Worm (Caenorhabditis elegans) whole organism, midembryonic: ENCODE measurements around the gene fdgt-1.
"Not testable (repeated sequence)": the region's sequence is repeated elsewhere in the genome, so short reads cannot be mapped to it uniquely, and the experiment has no call there.

Source experiments
- T22C8.4 ChIP-seq: fragments of 200-800 bp; sonication (Bioruptor generic); IDR thresholded peaks from 2 replicates; pipeline ENCODE4 v1.3.6; 2022; ENCODE audit warnings: missing genetic modification characterization, missing compliant biosample characterization
- cog-1 ChIP-seq: sonication (generic microtip); optimal IDR thresholded peaks from 2 replicates; lab custom pipeline; 2016; ENCODE audit warnings: missing genetic modification characterization, missing compliant biosample characterization
- flt-1 ChIP-seq: fragments of 200-800 bp; sonication (Bioruptor generic); IDR thresholded peaks from 2 replicates; pipeline ENCODE4 v1.3.6; 2022; ENCODE audit warnings: missing genetic modification characterization, missing compliant biosample characterization
- klf-2 ChIP-seq: fragments of 200-800 bp; sonication (Bioruptor generic); conservative IDR thresholded peaks from 2 replicates; pipeline ENCODE4 v1.3.6; 2022; ENCODE audit warnings: missing genetic modification reagents, missing genetic modification characterization, missing compliant biosample characterization
- med-1 ChIP-seq: sonication (generic microtip); optimal IDR thresholded peaks from 2 replicates; lab custom pipeline; 2017; ENCODE audit warnings: missing genetic modification characterization, mild to moderate bottlenecking, missing compliant biosample characterization, antibody characterized with exemption, missing genetic modification reagents; ENCODE audit not compliant: insufficient read depth
- ref-1 ChIP-seq: fragments of 200-800 bp; sonication (Bioruptor generic); conservative IDR thresholded peaks from 2 replicates; pipeline ENCODE4 v1.3.6; 2022; ENCODE audit warnings: missing genetic modification reagents, missing genetic modification characterization, missing compliant biosample characterization
- tab-1 ChIP-seq: fragments of 200-800 bp; sonication (Bioruptor generic); IDR thresholded peaks from 2 replicates; pipeline ENCODE4 v1.3.6; 2022; ENCODE audit warnings: missing genetic modification characterization, missing compliant biosample characterization
- ztf-23 ChIP-seq: fragments of 200-800 bp; sonication (Bioruptor generic); IDR thresholded peaks from 2 replicates; pipeline ENCODE4 v1.3.6; 2022; ENCODE audit warnings: missing genetic modification reagents, missing genetic modification characterization, missing compliant biosample characterization
- ztf-29 ChIP-seq: fragments of 200-800 bp; sonication (Bioruptor generic); IDR thresholded peaks from 2 replicates; pipeline ENCODE4 v1.3.6; 2022; ENCODE audit warnings: missing genetic modification reagents, missing genetic modification characterization, missing compliant biosample characterization

The fdgt-1 gene

DNA sequence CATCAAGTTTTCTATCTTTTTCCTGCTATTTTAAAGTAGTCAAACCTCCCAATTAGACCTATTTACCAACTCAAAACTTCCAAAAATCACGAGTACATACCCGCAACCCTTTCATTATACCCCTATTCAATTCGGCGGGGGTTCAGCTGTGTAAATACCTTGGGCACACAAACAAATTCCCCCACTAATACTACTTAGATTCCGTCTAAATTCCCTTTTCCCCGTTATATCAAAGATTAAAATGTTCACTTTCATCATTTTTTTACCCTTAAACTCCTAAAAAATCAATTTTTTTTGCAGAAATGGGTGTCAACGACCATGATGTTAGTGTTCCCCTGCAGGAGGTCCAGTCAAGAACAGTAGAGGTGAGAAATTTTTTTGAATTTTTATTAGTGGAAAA, at the start of gene fdgt-1:
fdgt-1 (plus strand) TSS at position 301 of the 400 bp plus-strand sequence.
- TF ChIP-seq flt-1, result no peak
- TF ChIP-seq tab-1 (GFP tag; lab: Robert Waterston, UW), result no peak
- no peak for TF ChIP-seq klf-2 (GFP tag; lab: Robert Waterston, UW)
- TF ChIP-seq ref-1 (GFP tag; lab: Robert Waterston, UW), result no peak
- TF ChIP-seq med-1 (GFP tag; lab: Kevin White, UChicago), result no peak
- no peak for TF ChIP-seq T22C8.4 (GFP tag; lab: Robert Waterston, UW)

DNA sequence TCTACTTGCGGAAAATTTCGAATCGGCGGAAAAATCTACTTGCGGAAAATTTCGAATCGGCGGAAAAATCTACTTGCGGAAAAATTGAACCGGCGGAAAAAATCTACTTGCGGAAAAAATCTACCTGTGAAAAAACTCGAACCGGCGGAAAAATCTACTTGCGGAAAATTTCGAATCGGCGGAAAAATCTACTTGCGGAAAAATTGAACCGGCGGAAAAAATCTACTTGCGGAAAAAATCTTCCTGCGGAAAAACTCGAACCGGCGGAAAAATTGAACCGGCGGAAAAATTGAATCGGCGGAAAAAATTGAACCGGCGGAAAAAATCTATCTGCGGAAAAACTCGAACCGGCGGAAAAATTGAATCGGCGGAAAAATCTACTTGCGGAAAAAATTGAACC, 46.6 kb upstream of the fdgt-1 start:
- peak; percentile 79; the same call in 1 of the 2 replicates for TF ChIP-seq tab-1 (GFP tag; lab: Robert Waterston, UW)
- peak; percentile 63 for TF ChIP-seq ref-1 (GFP tag; lab: Robert Waterston, UW)
- TF ChIP-seq flt-1, result peak; percentile 70
- peak; percentile 62 for TF ChIP-seq klf-2 (GFP tag; lab: Robert Waterston, UW)
- peak; percentile 64; the same call in 1 of the 2 replicates for TF ChIP-seq ztf-23 (GFP tag; lab: Robert Waterston, UW)

- TF ChIP-seq cog-1 (tag; lab: Kevin White, UChicago), result no peak
- TF ChIP-seq flt-1, result no peak
- no peak for TF ChIP-seq klf-2 (GFP tag; lab: Robert Waterston, UW)
- no peak for TF ChIP-seq ztf-23 (GFP tag; lab: Robert Waterston, UW)
- no peak for TF ChIP-seq med-1 (GFP tag; lab: Kevin White, UChicago)
- TF ChIP-seq tab-1 (GFP tag; lab: Robert Waterston, UW), result no peak
- no peak for TF ChIP-seq ztf-29 (GFP tag; lab: Robert Waterston, UW)
- TF ChIP-seq ref-1 (GFP tag; lab: Robert Waterston, UW), result no peak
- no peak for TF ChIP-seq T22C8.4 (GFP tag; lab: Robert Waterston, UW)
Observed at ce11 chrII:1466448-1466847, 37.9 kb upstream of the fdgt-1 start, which contains the start of gene Y51H7C.13. Gene Y51H7C.13 (minus strand): TSS chrII:1466548.

DNA sequence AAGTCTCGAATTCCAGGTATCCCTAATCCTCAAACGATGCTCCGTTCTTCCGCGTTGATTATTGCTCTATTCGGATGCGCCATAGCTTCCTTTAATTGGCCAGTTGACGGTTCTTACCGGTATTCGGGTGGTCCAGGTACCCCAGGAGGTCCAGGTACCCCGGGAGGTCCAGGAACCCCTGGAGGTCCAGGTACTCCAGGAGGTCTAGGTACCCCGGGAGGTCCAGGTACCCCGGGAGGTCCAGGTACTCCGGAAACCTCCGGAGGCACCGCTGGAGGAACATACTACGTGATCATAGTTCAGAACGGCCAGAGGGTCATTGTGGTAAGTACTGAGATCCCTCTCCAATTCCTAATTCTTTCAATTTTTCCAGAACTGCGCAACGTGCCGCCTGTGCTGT, 36.7 kb upstream of the fdgt-1 start, which contains the start of gene Y51H7C.1:
Y51H7C.1 (plus strand) TSS at position 17 of the 400 bp plus-strand sequence.
- not testable (repeated sequence) for TF ChIP-seq klf-2, T22C8.4, ztf-29 (GFP tag; lab: Robert Waterston, UW)

DNA sequence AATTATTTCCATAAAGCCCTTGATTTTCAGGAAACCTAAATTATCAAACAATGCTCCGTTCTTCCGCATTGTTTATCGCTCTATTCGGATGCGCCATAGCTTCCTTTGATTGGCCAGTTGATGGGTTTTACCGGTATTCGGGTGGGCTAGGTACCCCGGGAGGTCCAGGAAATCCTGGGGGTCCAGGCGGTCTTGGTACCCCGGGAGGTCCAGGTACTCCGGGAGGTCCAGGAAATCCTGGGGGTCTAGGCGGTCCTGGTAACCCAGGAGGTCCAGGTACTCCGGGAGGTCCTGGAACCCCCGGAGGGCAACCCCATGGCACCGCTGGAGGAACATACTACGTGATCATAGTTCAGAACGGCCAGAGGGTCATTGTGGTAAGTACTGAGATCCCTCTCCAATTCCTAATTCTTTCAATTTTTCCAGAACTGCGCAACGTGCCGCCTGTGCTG, 33.8 kb upstream of the fdgt-1 start, which contains the start of gene H17B01.2:
H17B01.2 (plus strand) TSS at position 51 of the 452 bp plus-strand sequence.
- TF ChIP-seq T22C8.4 (GFP tag; lab: Robert Waterston, UW), result no peak
- TF ChIP-seq cog-1 (tag; lab: Kevin White, UChicago), result no peak
- TF ChIP-seq med-1 (GFP tag; lab: Kevin White, UChicago), result no peak
- TF ChIP-seq klf-2 (GFP tag; lab: Robert Waterston, UW), result no peak
- TF ChIP-seq tab-1 (GFP tag; lab: Robert Waterston, UW), result no peak
- TF ChIP-seq ztf-23 (GFP tag; lab: Robert Waterston, UW), result no peak
- TF ChIP-seq flt-1, result no peak
- TF ChIP-seq ztf-29 (GFP tag; lab: Robert Waterston, UW), result no peak
- TF ChIP-seq ref-1 (GFP tag; lab: Robert Waterston, UW), result no peak

ce11 chrII:1473481-1473880, 30.9 kb upstream of the fdgt-1 start, which contains the start of gene H17B01.5:
Gene H17B01.5 (minus strand): TSS chrII:1473581.
- no peak for TF ChIP-seq klf-2 (GFP tag; lab: Robert Waterston, UW)
- TF ChIP-seq med-1 (GFP tag; lab: Kevin White, UChicago), result no peak
- TF ChIP-seq ztf-23 (GFP tag; lab: Robert Waterston, UW), result no peak
- TF ChIP-seq flt-1, result no peak
- no peak for TF ChIP-seq cog-1 (tag; lab: Kevin White, UChicago)
- TF ChIP-seq tab-1 (GFP tag; lab: Robert Waterston, UW), result no peak
- no peak for TF ChIP-seq ztf-29 (GFP tag; lab: Robert Waterston, UW)
- no peak for TF ChIP-seq T22C8.4 (GFP tag; lab: Robert Waterston, UW)

- no peak for TF ChIP-seq ztf-23 (GFP tag; lab: Robert Waterston, UW)
Observed at ce11 chrII:1474807-1475206, 29.6 kb upstream of the fdgt-1 start.

DNA sequence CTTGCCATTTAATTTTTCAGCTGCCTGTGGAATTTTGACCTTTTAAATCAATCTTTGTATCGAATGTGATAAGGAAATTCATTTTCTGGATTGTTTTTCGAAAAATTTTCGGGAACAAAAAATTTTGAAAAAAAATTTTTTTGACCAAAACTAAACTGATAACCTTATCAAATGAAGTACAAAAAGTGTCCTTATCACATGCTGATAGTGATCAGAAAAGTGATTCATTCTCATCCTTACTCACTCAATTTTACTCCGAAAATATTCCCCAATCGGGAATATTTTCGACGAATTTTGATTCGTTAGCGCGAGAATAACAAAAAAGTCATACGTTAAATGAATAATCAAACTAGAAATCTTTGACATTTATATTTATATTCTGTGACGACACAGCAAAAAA, 29.0 kb upstream of the fdgt-1 start:
- TF ChIP-seq ztf-29 (GFP tag; lab: Robert Waterston, UW) (no peak), med-1 (GFP tag; lab: Kevin White, UChicago) (no peak), tab-1 (GFP tag; lab: Robert Waterston, UW) (no peak), ztf-23 (GFP tag; lab: Robert Waterston, UW) (no peak), klf-2 (GFP tag; lab: Robert Waterston, UW) (no peak)

- TF ChIP-seq ztf-23 (GFP tag; lab: Robert Waterston, UW), result no peak
- TF ChIP-seq med-1 (GFP tag; lab: Kevin White, UChicago), result no peak
- no peak for TF ChIP-seq tab-1 (GFP tag; lab: Robert Waterston, UW)
- TF ChIP-seq ztf-29 (GFP tag; lab: Robert Waterston, UW), result no peak
- no peak for TF ChIP-seq cog-1 (tag; lab: Kevin White, UChicago)
- no peak for TF ChIP-seq ref-1 (GFP tag; lab: Robert Waterston, UW)
- no peak for TF ChIP-seq flt-1
- no peak for TF ChIP-seq klf-2 (GFP tag; lab: Robert Waterston, UW)
- TF ChIP-seq T22C8.4 (GFP tag; lab: Robert Waterston, UW), result no peak
Observed at ce11 chrII:1476016-1476415, 28.4 kb upstream of the fdgt-1 start.

- no peak for TF ChIP-seq ztf-29 (GFP tag; lab: Robert Waterston, UW)
- no peak for TF ChIP-seq ref-1 (GFP tag; lab: Robert Waterston, UW)
- no peak for TF ChIP-seq T22C8.4 (GFP tag; lab: Robert Waterston, UW)
- TF ChIP-seq flt-1, result no peak
- no peak for TF ChIP-seq klf-2 (GFP tag; lab: Robert Waterston, UW)
- TF ChIP-seq ztf-23 (GFP tag; lab: Robert Waterston, UW), result no peak
- TF ChIP-seq cog-1 (tag; lab: Kevin White, UChicago), result no peak
- TF ChIP-seq tab-1 (GFP tag; lab: Robert Waterston, UW), result no peak
- TF ChIP-seq med-1 (GFP tag; lab: Kevin White, UChicago), result no peak
Observed at ce11 chrII:1477295-1477694, 27.1 kb upstream of the fdgt-1 start.
